Fruit fly (Drosophila melanogaster) whole organism, embryonic: ENCODE results near the gene Rfx.
A peak's percentile ranks its signal among the peaks of the same experiment; 100 is the strongest.

ENCODE experiments used
- B-H2 ChIP-seq: fragments of 200-800 bp; sonication (Bioruptor generic); optimal IDR thresholded peaks from 2 replicates; lab custom pipeline; 2018; ENCODE audit warnings: missing biosample characterization, mild to moderate bottlenecking, missing genetic modification characterization
- CG10147 ChIP-seq: fragments of 200-800 bp; sonication (Bioruptor generic); optimal IDR thresholded peaks from 2 replicates; lab custom pipeline; 2019; ENCODE audit warnings: missing biosample characterization, mild to moderate bottlenecking, missing genetic modification characterization, moderate library complexity
- CG1024 ChIP-seq: fragments of 200-800 bp; sonication (Bioruptor generic); IDR thresholded peaks from 2 replicates; pipeline ENCODE4 v1.3.6; 2022; ENCODE audit warnings: missing biosample characterization, missing genetic modification characterization
- CG10366 ChIP-seq: fragments of 200-800 bp; sonication (Bioruptor generic); IDR thresholded peaks from 2 replicates; pipeline ENCODE4 v1.3.6; 2022; ENCODE audit warnings: missing biosample characterization, missing genetic modification characterization
- CG13287 ChIP-seq: fragments of 200-800 bp; sonication (Bioruptor generic); IDR thresholded peaks from 2 replicates; pipeline ENCODE4 v1.3.6; 2022; ENCODE audit warnings: missing biosample characterization, missing genetic modification characterization; ENCODE audit not compliant: partially characterized antibody
- CG13624 ChIP-seq: fragments of 200-800 bp; sonication (Bioruptor generic); optimal IDR thresholded peaks from 2 replicates; lab custom pipeline; 2016; ENCODE audit warnings: missing biosample characterization, missing genetic modification characterization
- CG14050 ChIP-seq: fragments of 200-800 bp; sonication (Bioruptor generic); IDR thresholded peaks from 3 replicates; pipeline ENCODE4 v1.3.6; 2022; ENCODE audit warnings: missing biosample characterization, missing genetic modification characterization
- CG14965 ChIP-seq: fragments of 200-800 bp; sonication (Bioruptor generic); optimal IDR thresholded peaks from 2 replicates; lab custom pipeline; 2016; ENCODE audit warnings: missing biosample characterization, missing genetic modification characterization, borderline replicate concordance
- CG15514 ChIP-seq: fragments of 200-800 bp; sonication (Bioruptor generic); optimal IDR thresholded peaks from 3 replicates; lab custom pipeline; 2017; ENCODE audit warnings: missing biosample characterization, missing genetic modification characterization, mild to moderate bottlenecking, moderate library complexity, missing genetic modification reagents
- CG1792 ChIP-seq: fragments of 200-800 bp; sonication (Bioruptor generic); optimal IDR thresholded peaks from 2 replicates; lab custom pipeline; 2016; ENCODE audit warnings: missing biosample characterization, missing genetic modification characterization
- CG1832 ChIP-seq: fragments of 200-800 bp; sonication (Bioruptor generic); optimal IDR thresholded peaks from 2 replicates; lab custom pipeline; 2017; ENCODE audit warnings: missing biosample characterization, mild to moderate bottlenecking, missing genetic modification characterization, inconsistent platforms
- CG2202 ChIP-seq: fragments of 200-800 bp; sonication (Bioruptor generic); optimal IDR thresholded peaks from 2 replicates; lab custom pipeline; 2018; ENCODE audit warnings: missing biosample characterization, mild to moderate bottlenecking, missing genetic modification characterization
- CG2712 ChIP-seq: fragments of 200-800 bp; optimal IDR thresholded peaks from 3 replicates; lab custom pipeline; 2019; ENCODE audit warnings: missing biosample characterization, mild to moderate bottlenecking, missing genetic modification characterization, moderate library complexity
- CG5180 ChIP-seq: fragments of 200-800 bp; sonication (Bioruptor generic); optimal IDR thresholded peaks from 3 replicates; lab custom pipeline; 2017; ENCODE audit warnings: missing biosample characterization, missing genetic modification characterization, mild to moderate bottlenecking, moderate library complexity, missing genetic modification reagents
- CG6683 ChIP-seq: fragments of 200-800 bp; sonication (Bioruptor generic); optimal IDR thresholded peaks from 2 replicates; lab custom pipeline; 2017; ENCODE audit warnings: missing biosample characterization, mild to moderate bottlenecking, missing genetic modification characterization, missing genetic modification reagents
- CG7556 ChIP-seq: fragments of 200-800 bp; sonication (Bioruptor generic); optimal IDR thresholded peaks from 2 replicates; lab custom pipeline; 2017; ENCODE audit warnings: missing biosample characterization, mild to moderate bottlenecking, missing genetic modification characterization
- CG7745 ChIP-seq: fragments of 200-800 bp; sonication (Bioruptor generic); optimal IDR thresholded peaks from 2 replicates; lab custom pipeline; 2018; ENCODE audit warnings: missing biosample characterization, mild to moderate bottlenecking, missing genetic modification characterization, moderate library complexity
- CG9727 ChIP-seq: fragments of 200-800 bp; sonication (Bioruptor generic); optimal IDR thresholded peaks from 3 replicates; lab custom pipeline; 2017; ENCODE audit warnings: missing biosample characterization, mild to moderate bottlenecking, missing genetic modification characterization
- D19A ChIP-seq: fragments of 200-800 bp; optimal IDR thresholded peaks from 3 replicates; lab custom pipeline; 2019; ENCODE audit warnings: missing biosample characterization, mild to moderate bottlenecking, missing genetic modification characterization, moderate library complexity
- Dek ChIP-seq: fragments of 200-800 bp; sonication (Bioruptor generic); optimal IDR thresholded peaks from 3 replicates; lab custom pipeline; 2019; ENCODE audit warnings: missing biosample characterization, mild to moderate bottlenecking, missing genetic modification characterization, moderate library complexity
- Dfd ChIP-seq, 2 experiments: fragments of >200 bp; optimal IDR thresholded peaks; 2 replicates each; lab custom pipeline; 2017; ENCODE audit warnings: missing biosample characterization in 2 of 2, missing genetic modification characterization in 2 of 2
- Dp ChIP-seq: fragments of 200-800 bp; sonication (Bioruptor generic); optimal IDR thresholded peaks from 2 replicates; lab custom pipeline; 2018; ENCODE audit warnings: missing biosample characterization, mild to moderate bottlenecking, missing genetic modification characterization, moderate library complexity
- Dref ChIP-seq: fragments of 200-800 bp; sonication (Bioruptor generic); IDR thresholded peaks from 2 replicates; pipeline ENCODE4 v1.3.6; 2022; ENCODE audit warnings: missing biosample characterization, missing genetic modification characterization
- Drgx ChIP-seq: fragments of 200-800 bp; sonication (Bioruptor generic); IDR thresholded peaks from 2 replicates; pipeline ENCODE4 v1.3.6; 2022; ENCODE audit warnings: missing biosample characterization, missing genetic modification characterization
- Fer3 ChIP-seq: fragments of 200-800 bp; sonication (Bioruptor generic); optimal IDR thresholded peaks from 2 replicates; lab custom pipeline; 2018; ENCODE audit warnings: missing biosample characterization, mild to moderate bottlenecking, missing genetic modification characterization, moderate library complexity
- Hr39 ChIP-seq: fragments of >200 bp; optimal IDR thresholded peaks from 2 replicates; lab custom pipeline; 2017
- Mad ChIP-seq: fragments of 200-800 bp; sonication (Bioruptor generic); optimal IDR thresholded peaks from 2 replicates; lab custom pipeline; 2016; ENCODE audit warnings: missing biosample characterization, missing genetic modification characterization
- Med ChIP-seq: fragments of 200-800 bp; sonication (Bioruptor generic); peaks from one replicate; lab custom pipeline; 2016; ENCODE audit warnings: missing biosample characterization, missing genetic modification characterization, mild to moderate bottlenecking, inconsistent platforms, moderate library complexity
- Meics ChIP-seq: fragments of 200-800 bp; sonication (Bioruptor generic); optimal IDR thresholded peaks from 2 replicates; lab custom pipeline; 2017; ENCODE audit warnings: missing biosample characterization, mild to moderate bottlenecking, missing genetic modification characterization
- Mes4 ChIP-seq: fragments of 200-800 bp; sonication (Bioruptor generic); optimal IDR thresholded peaks from 2 replicates; lab custom pipeline; 2016; ENCODE audit warnings: missing biosample characterization, missing genetic modification characterization
- Ravus ChIP-seq: fragments of 200-800 bp; sonication (Bioruptor generic); IDR thresholded peaks from 2 replicates; pipeline ENCODE4 v1.3.6; 2022; ENCODE audit warnings: missing biosample characterization, missing genetic modification characterization
- Scr ChIP-seq: fragments of 200-800 bp; sonication (Bioruptor generic); IDR thresholded peaks from 2 replicates; pipeline ENCODE4 v1.3.6; 2022; ENCODE audit warnings: missing biosample characterization, missing genetic modification characterization; ENCODE audit not compliant: partially characterized antibody
- Sox102F ChIP-seq: fragments of 200-800 bp; sonication (Bioruptor generic); optimal IDR thresholded peaks from 2 replicates; lab custom pipeline; 2018; ENCODE audit warnings: missing biosample characterization, mild to moderate bottlenecking, missing genetic modification characterization, moderate library complexity
- Spps ChIP-seq: fragments of 200-800 bp; sonication (Bioruptor generic); optimal IDR thresholded peaks from 2 replicates; lab custom pipeline; 2018; ENCODE audit warnings: missing biosample characterization, mild to moderate bottlenecking, missing genetic modification characterization
- Sry-δ ChIP-seq: fragments of 200-800 bp; sonication (Bioruptor generic); optimal IDR thresholded peaks from 2 replicates; lab custom pipeline; 2016; ENCODE audit warnings: missing biosample characterization, missing genetic modification characterization
- Usf ChIP-seq: fragments of 200-800 bp; sonication (Bioruptor generic); optimal IDR thresholded peaks from 2 replicates; lab custom pipeline; 2017; ENCODE audit warnings: missing genotype, missing biosample characterization, missing genetic modification characterization
- Xbp1 ChIP-seq: fragments of 200-800 bp; sonication (Bioruptor generic); optimal IDR thresholded peaks from 3 replicates; lab custom pipeline; 2016; ENCODE audit warnings: missing biosample characterization, mild to moderate bottlenecking, missing genetic modification characterization
- cad ChIP-seq: fragments of >200 bp; optimal IDR thresholded peaks from 2 replicates; lab custom pipeline; 2017; ENCODE audit warnings: missing biosample characterization, missing genetic modification characterization
- chn ChIP-seq: fragments of 200-800 bp; sonication (Bioruptor generic); optimal IDR thresholded peaks from 2 replicates; lab custom pipeline; 2016; ENCODE audit warnings: missing biosample characterization, missing genetic modification characterization
- crol ChIP-seq: fragments of 200-800 bp; sonication (Bioruptor generic); IDR thresholded peaks from 2 replicates; pipeline ENCODE4 v1.3.6; 2022; ENCODE audit warnings: missing biosample characterization, missing genetic modification characterization
- dm ChIP-seq: fragments of 200-800 bp; sonication (Bioruptor generic); optimal IDR thresholded peaks from 3 replicates; lab custom pipeline; 2016; ENCODE audit warnings: missing biosample characterization, missing genetic modification characterization
- eve ChIP-seq, 2 experiments: fragments of >200 bp; optimal IDR thresholded peaks; 2 replicates each; lab custom pipeline; 2017; ENCODE audit warnings: missing biosample characterization in 2 of 2, missing genetic modification characterization in 2 of 2
- jumu ChIP-seq: fragments of 200-800 bp; sonication (Bioruptor generic); optimal IDR thresholded peaks from 3 replicates; lab custom pipeline; 2016; ENCODE audit warnings: missing biosample characterization, missing genetic modification characterization
- kay ChIP-seq: fragments of 200-800 bp; sonication (Bioruptor generic); optimal IDR thresholded peaks from 2 replicates; lab custom pipeline; 2016; ENCODE audit warnings: missing biosample characterization, missing genetic modification characterization
- mld ChIP-seq: fragments of 200-800 bp; sonication (Bioruptor generic); IDR thresholded peaks from 3 replicates; pipeline ENCODE4 v1.3.6; 2022; ENCODE audit warnings: missing biosample characterization, missing genetic modification characterization; ENCODE audit not compliant: partially characterized antibody
- org-1 ChIP-seq: fragments of 200-800 bp; sonication (Bioruptor generic); optimal IDR thresholded peaks from 2 replicates; lab custom pipeline; 2017; ENCODE audit warnings: missing biosample characterization, missing genetic modification characterization
- p53 ChIP-seq: fragments of 200-800 bp; sonication (Bioruptor generic); optimal IDR thresholded peaks from 2 replicates; lab custom pipeline; 2016; ENCODE audit warnings: missing biosample characterization, missing genetic modification characterization
- pros ChIP-seq: fragments of 200-800 bp; sonication (Bioruptor generic); optimal IDR thresholded peaks from 3 replicates; lab custom pipeline; 2019; ENCODE audit warnings: missing biosample characterization, mild to moderate bottlenecking, missing genetic modification characterization, moderate library complexity
- pzg ChIP-seq: fragments of 200-800 bp; sonication (Bioruptor generic); optimal IDR thresholded peaks from 3 replicates; lab custom pipeline; 2018; ENCODE audit warnings: missing biosample characterization, mild to moderate bottlenecking, missing genetic modification characterization, moderate library complexity
- ranshi ChIP-seq: fragments of 200-800 bp; sonication (Bioruptor generic); IDR thresholded peaks from 2 replicates; pipeline ENCODE4 v1.3.6; 2022; ENCODE audit warnings: missing biosample characterization, missing genetic modification characterization

The Rfx gene

DNA sequence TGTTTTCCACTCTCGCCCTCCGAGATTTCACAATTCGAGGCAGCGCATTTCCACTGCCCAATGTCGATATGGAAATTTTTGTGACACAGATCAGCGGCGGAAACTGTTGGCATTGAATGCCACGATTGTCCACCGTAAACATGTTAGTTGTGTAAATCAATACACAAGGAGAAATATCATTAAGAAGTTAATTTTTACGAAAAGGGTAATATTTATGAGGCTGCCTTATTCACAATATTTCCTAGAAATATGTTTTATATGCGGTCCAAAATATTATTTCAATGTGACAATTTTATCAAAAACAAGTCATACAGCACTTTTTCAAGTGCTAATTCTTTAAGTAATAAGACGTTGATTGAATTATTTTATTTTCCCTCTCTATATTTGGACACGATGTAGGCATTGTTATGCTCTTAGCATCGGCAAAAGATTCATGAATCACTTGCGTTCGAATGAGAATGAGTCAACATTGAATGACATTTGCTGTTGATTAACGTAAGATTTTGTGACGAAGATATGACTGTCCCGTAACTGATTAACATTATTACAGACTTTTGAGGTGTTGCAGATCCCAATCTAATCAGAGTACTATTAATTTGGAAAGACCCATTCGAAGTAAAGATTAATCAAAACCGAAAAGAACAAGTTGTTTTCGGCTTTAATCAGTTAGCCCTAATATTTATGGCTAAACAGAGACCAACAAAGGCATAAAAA lies 15.9 kb upstream of the Rfx start (continued):
- TF ChIP-seq Dek (tag; lab: Kevin White, UChicago) (peak; percentile 80), Drgx (GFP tag; lab: Robert Waterston, UW) (no peak), D19A (tag; lab: Kevin White, UChicago) (peak; percentile 58), mld (GFP tag; lab: Robert Waterston, UW) (no peak), Mes4 (GFP tag; lab: Kevin White, UChicago) (peak; percentile 67), CG13287 (GFP tag; lab: Robert Waterston, UW) (no peak), Dref (GFP tag; lab: Robert Waterston, UW) (no peak), pzg (GFP tag; lab: Kevin White, UChicago) (no peak), CG1832 (GFP tag; lab: Kevin White, UChicago) (no peak), CG15514 (GFP tag; lab: Kevin White, UChicago) (peak; percentile 75), Hr39 (lab: Kevin White, UChicago) (no peak), CG14050 (GFP tag; lab: Robert Waterston, UW) (peak; percentile 85), dm (peak; percentile 49), Meics (GFP tag; lab: Kevin White, UChicago) (peak; percentile 77), CG5180 (peak; percentile 44), CG10147 (GFP tag; lab: Kevin White, UChicago) (peak; percentile 55), kay (GFP tag; lab: Kevin White, UChicago) (peak; percentile 86), CG7556 (GFP tag; lab: Kevin White, UChicago) (peak; percentile 87), eve (GFP tag; optimal IDR thresholded peaks at IDR 0.05; lab: Kevin White, UChicago) (peak in 1 of 2 experiments; percentile 78), org-1 (GFP tag; lab: Kevin White, UChicago) (peak; percentile 80), CG2202 (tag; lab: Kevin White, UChicago) (no peak), Sox102F (GFP tag; lab: Kevin White, UChicago) (peak; percentile 92), jumu (peak; percentile 39), CG7745 (tag; lab: Kevin White, UChicago) (no peak), CG2712 (tag; lab: Kevin White, UChicago) (peak; percentile 83), Sry-δ (GFP tag; lab: Kevin White, UChicago) (peak; percentile 20), CG6683 (peak; percentile 39), crol (GFP tag; lab: Robert Waterston, UW) (no peak; the same call in 1 of the 2 replicates), B-H2 (no peak), chn (no peak), pros (GFP tag; lab: Kevin White, UChicago) (no peak), Fer3 (tag; lab: Kevin White, UChicago) (peak; percentile 86), cad (no peak), Scr (no peak), CG14965 (no peak), Ravus (GFP tag; lab: Robert Waterston, UW) (peak; percentile 55; the same call in 1 of the 2 replicates), Mad (peak; percentile 61), p53 (GFP tag; lab: Kevin White, UChicago) (no peak), CG1024 (0 out of 2 replicates have a peak, but pooled peaks have one; percentile 58), Spps (peak; percentile 38), CG9727 (GFP tag; lab: Kevin White, UChicago) (peak; percentile 70), ranshi (GFP tag; lab: Robert Waterston, UW) (peak; percentile 80; the same call in 1 of the 2 replicates), CG1792 (GFP tag; lab: Kevin White, UChicago) (peak; percentile 69), Med (GFP tag; lab: Kevin White, UChicago) (peak; percentile 93), Usf (GFP tag; lab: Kevin White, UChicago) (no peak), Xbp1 (GFP tag; lab: Kevin White, UChicago) (peak; percentile 85), CG13624 (peak; percentile 85), CG10366 (GFP tag; lab: Robert Waterston, UW) (peak; percentile 84), Dp (GFP tag; lab: Kevin White, UChicago) (no peak), Dfd (GFP tag; optimal IDR thresholded peaks at IDR 0.05; lab: Kevin White, UChicago) (no peak)
